Worm (Caenorhabditis elegans) whole organism, L4 larva: ENCODE measurements around the gene mspn-1.

Experiments
- F44E2.7 ChIP-seq: fragments of 200-800 bp; sonication (Bioruptor generic); IDR thresholded peaks from 2 replicates; pipeline ENCODE4 v2.1.2; 2022; ENCODE audit warnings: missing genetic modification characterization, missing compliant biosample characterization
- Y75B8A.6 ChIP-seq: fragments of 200-800 bp; sonication (Bioruptor generic); IDR thresholded peaks from 2 replicates; pipeline ENCODE4 v1.3.6; 2022; ENCODE audit warnings: missing genetic modification reagents, missing genetic modification characterization, missing compliant biosample characterization
- arid-1 ChIP-seq: fragments of 200-800 bp; sonication (Bioruptor generic); conservative IDR thresholded peaks from 2 replicates; pipeline ENCODE4 v1.3.6; 2022; ENCODE audit warnings: missing genetic modification reagents, missing genetic modification characterization, missing compliant biosample characterization
- ceh-28 ChIP-seq: fragments of 150-350 bp; optimal IDR thresholded peaks from 2 replicates; lab custom pipeline; 2014; ENCODE audit warnings: missing biosample characterization, missing genetic modification reagents, missing genetic modification characterization
- ceh-32 ChIP-seq: sonication (generic microtip); optimal IDR thresholded peaks from 2 replicates; lab custom pipeline; 2016; ENCODE audit warnings: mild to moderate bottlenecking, missing genetic modification characterization, missing compliant biosample characterization; ENCODE audit not compliant: poor library complexity
- ceh-44 ChIP-seq: fragments of 200-800 bp; sonication (Bioruptor generic); IDR thresholded peaks from 2 replicates; pipeline ENCODE4 v1.3.6; 2022; ENCODE audit warnings: missing genetic modification reagents, missing genetic modification characterization, missing compliant biosample characterization
- ceh-62 ChIP-seq: sonication (generic microtip); optimal IDR thresholded peaks from 2 replicates; lab custom pipeline; 2017; ENCODE audit warnings: missing biosample characterization, missing genetic modification characterization
- ceh-82 ChIP-seq: sonication (generic microtip); optimal IDR thresholded peaks from 2 replicates; lab custom pipeline; 2017; ENCODE audit warnings: missing biosample characterization, missing genetic modification characterization
- ces-1 ChIP-seq: fragments of 150-350 bp; sonication (generic microtip); optimal IDR thresholded peaks from 4 replicates; lab custom pipeline; 2014; ENCODE audit warnings: missing biosample characterization, missing genetic modification reagents, missing genetic modification characterization
- daf-12 ChIP-seq: fragments of 150-350 bp; optimal IDR thresholded peaks from 2 replicates; lab custom pipeline; 2014; ENCODE audit warnings: missing biosample characterization, missing genetic modification reagents, missing genetic modification characterization
- daf-16 ChIP-seq, 3 experiments: sonication (generic microtip); optimal IDR thresholded peaks; 2 replicates each; lab custom pipeline; 2016 to 2017; ENCODE audit warnings: missing genetic modification characterization in 3 of 3, missing genetic modification reagents in 3 of 3, mild to moderate bottlenecking in 2 of 3, missing compliant biosample characterization in 2 of 3, missing biosample characterization in 1 of 3, moderate library complexity in 1 of 3
- dmd-8 ChIP-seq: fragments of 200-800 bp; sonication (Bioruptor generic); IDR thresholded peaks from 2 replicates; pipeline ENCODE4 v1.3.6; 2022; ENCODE audit warnings: missing genetic modification characterization, missing compliant biosample characterization
- dpl-1 ChIP-seq: fragments of 150-350 bp; optimal IDR thresholded peaks from 2 replicates; lab custom pipeline; 2014; ENCODE audit warnings: missing biosample characterization, missing genetic modification reagents, missing genetic modification characterization
- duxl-1 ChIP-seq: sonication (generic microtip); optimal IDR thresholded peaks from 2 replicates; lab custom pipeline; 2016; ENCODE audit warnings: mild to moderate bottlenecking, missing genetic modification characterization, moderate library complexity, missing compliant biosample characterization; ENCODE audit not compliant: poor library complexity
- egl-27 ChIP-seq: sonication (generic microtip); optimal IDR thresholded peaks from 3 replicates; lab custom pipeline; 2017; ENCODE audit warnings: missing biosample characterization, missing genetic modification reagents, missing genetic modification characterization
- egl-43 ChIP-seq: fragments of 200-800 bp; sonication (Bioruptor generic); IDR thresholded peaks from 2 replicates; pipeline ENCODE4 v1.3.6; 2022; ENCODE audit warnings: missing genetic modification reagents, missing genetic modification characterization, missing compliant biosample characterization
- fkh-10 ChIP-seq: fragments of 150-350 bp; optimal IDR thresholded peaks from 2 replicates; lab custom pipeline; 2014; ENCODE audit warnings: missing biosample characterization, missing genetic modification reagents, missing genetic modification characterization
- fos-1 ChIP-seq: fragments of 150-350 bp; optimal IDR thresholded peaks from 2 replicates; lab custom pipeline; 2014; ENCODE audit warnings: missing biosample characterization, missing genetic modification characterization
- lin-1 ChIP-seq: fragments of 200-800 bp; sonication (Bioruptor generic); IDR thresholded peaks from 2 replicates; pipeline ENCODE4 v1.3.6; 2022; ENCODE audit warnings: missing genetic modification reagents, missing genetic modification characterization, missing compliant biosample characterization
- lin-29 ChIP-seq: fragments of 200-800 bp; sonication (Bioruptor generic); IDR thresholded peaks from 2 replicates; pipeline ENCODE4 v1.3.6; 2022; ENCODE audit warnings: missing genetic modification reagents, missing genetic modification characterization, missing compliant biosample characterization
- lin-38 ChIP-seq: fragments of 200-800 bp; sonication (Bioruptor generic); IDR thresholded peaks from 2 replicates; pipeline ENCODE4 v1.3.6; 2022; ENCODE audit warnings: missing genetic modification reagents, missing genetic modification characterization, missing compliant biosample characterization
- lir-3 ChIP-seq: sonication (generic microtip); optimal IDR thresholded peaks from 2 replicates; lab custom pipeline; 2016; ENCODE audit warnings: mild to moderate bottlenecking, missing genetic modification characterization, missing compliant biosample characterization
- lsy-2 ChIP-seq, 2 experiments: fragments of 150-350 bp in 1 of 2; sonication (generic microtip) in 1 of 2; optimal IDR thresholded peaks; 2 replicates each; lab custom pipeline; 2014 to 2017; ENCODE audit warnings: missing biosample characterization in 2 of 2, missing genetic modification characterization in 2 of 2
- mdl-1 ChIP-seq, 2 experiments: fragments of 150-350 bp in 1 of 2; sonication (generic microtip) in 1 of 2; optimal IDR thresholded peaks; 2 replicates each; lab custom pipeline; 2014 to 2017; ENCODE audit warnings: missing biosample characterization in 2 of 2, missing genetic modification characterization in 2 of 2
- mep-1 ChIP-seq: fragments of 150-350 bp; sonication (generic microtip); optimal IDR thresholded peaks from 3 replicates; lab custom pipeline; 2014; ENCODE audit warnings: missing biosample characterization, missing genetic modification characterization
- nhr-28 ChIP-seq: fragments of 150-350 bp; optimal IDR thresholded peaks from 2 replicates; lab custom pipeline; 2014; ENCODE audit warnings: missing biosample characterization, missing genetic modification characterization
- nhr-76 ChIP-seq: fragments of 150-350 bp; optimal IDR thresholded peaks from 2 replicates; lab custom pipeline; 2014; ENCODE audit warnings: missing biosample characterization, missing genetic modification characterization
- pha-4 ChIP-seq, 2 experiments: fragments of 150-350 bp in 1 of 2; fragments of 200-800 bp in 1 of 2; sonication (Bioruptor generic) in 1 of 2; IDR thresholded peaks in 1 of 2; optimal IDR thresholded peaks in 1 of 2; 2 replicates each; pipeline versions ENCODE4 v1.3.6 to Lab custom; 2014 to 2022; ENCODE audit warnings: missing genetic modification characterization in 2 of 2, missing genetic modification reagents in 2 of 2, missing biosample characterization in 1 of 2, missing compliant biosample characterization in 1 of 2
- pqm-1 ChIP-seq: sonication (generic microtip); optimal IDR thresholded peaks from 2 replicates; lab custom pipeline; 2017; ENCODE audit warnings: missing biosample characterization, missing genetic modification characterization
- tag-97 ChIP-seq: fragments of 200-800 bp; sonication (Bioruptor generic); IDR thresholded peaks from 2 replicates; pipeline ENCODE4 v1.3.6; 2022; ENCODE audit warnings: missing genetic modification characterization, missing compliant biosample characterization
- unc-39 ChIP-seq: sonication (generic microtip); optimal IDR thresholded peaks from 2 replicates; lab custom pipeline; 2017; ENCODE audit warnings: missing biosample characterization, missing genetic modification characterization
- zfp-2 ChIP-seq: sonication (generic microtip); optimal IDR thresholded peaks from 2 replicates; lab custom pipeline; 2016; ENCODE audit warnings: mild to moderate bottlenecking, missing genetic modification characterization, missing compliant biosample characterization
- ztf-11 ChIP-seq: fragments of 150-350 bp; optimal IDR thresholded peaks from 2 replicates; lab custom pipeline; 2014; ENCODE audit warnings: missing biosample characterization, missing genetic modification characterization

mspn-1 gene

DNA sequence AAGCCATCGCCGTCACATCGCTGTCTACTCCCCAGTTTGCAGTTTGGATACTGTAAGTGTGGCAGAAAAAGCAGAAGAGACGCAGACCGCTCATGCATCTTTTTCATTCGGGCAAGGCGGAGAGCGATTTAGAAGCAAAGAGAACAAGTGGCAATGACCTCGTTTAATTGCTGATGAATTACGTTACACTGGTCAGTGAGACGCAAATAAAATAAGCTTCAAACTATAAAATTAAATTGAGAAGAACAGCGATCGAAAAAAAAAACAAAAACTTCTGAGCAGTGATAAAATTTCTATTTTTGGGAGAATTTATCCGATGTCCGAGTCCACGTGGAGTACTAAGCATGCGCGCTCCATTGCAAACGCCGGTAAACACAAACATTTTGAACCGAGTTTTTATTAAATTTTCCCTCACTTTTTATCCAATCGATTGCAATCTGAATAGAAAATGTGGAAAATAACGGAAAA lies 44.4 kb downstream of the mspn-1 start, which contains the start of gene C24F3.2 (continued):
- no peak for TF ChIP-seq pqm-1 (tag; lab: Kevin White, UChicago)
- no peak for TF ChIP-seq daf-12 (tag; lab: Kevin White, UChicago)
- TF ChIP-seq zfp-2 = no peak
- no peak for TF ChIP-seq F44E2.7 (GFP tag; lab: Robert Waterston, UW)
- TF ChIP-seq unc-39 = no peak
- TF ChIP-seq fos-1 (tag; lab: Kevin White, UChicago) = no peak
- TF ChIP-seq lin-29 (GFP tag; lab: Robert Waterston, UW) = no peak
- no peak for TF ChIP-seq pha-4 (GFP tag; IDR thresholded peaks at IDR 0.05; lab: Robert Waterston, UW)
- TF ChIP-seq pha-4 (tag; optimal IDR thresholded peaks at IDR 0.05; lab: Kevin White, UChicago) = no peak
- 0 out of 2 replicates have a peak, but pooled peaks have one; percentile 38 for TF ChIP-seq arid-1
- TF ChIP-seq fkh-10 (GFP tag; lab: Kevin White, UChicago) = no peak
- no peak for TF ChIP-seq dmd-8 (GFP tag; lab: Robert Waterston, UW)
- no peak for TF ChIP-seq ces-1 (GFP tag; lab: Kevin White, UChicago)
- no peak for TF ChIP-seq nhr-76
- no peak for TF ChIP-seq ceh-28 (tag; lab: Kevin White, UChicago)
- no peak for TF ChIP-seq Y75B8A.6 (GFP tag; lab: Robert Waterston, UW)
- peak; percentile 79 to 97 for TF ChIP-seq lsy-2 (tag; optimal IDR thresholded peaks at IDR 0.05; lab: Kevin White, UChicago)
- peak; percentile 75 for TF ChIP-seq dpl-1 (GFP tag; lab: Kevin White, UChicago)
- no peak for TF ChIP-seq ceh-44 (GFP tag; lab: Robert Waterston, UW)
- TF ChIP-seq lin-38 (GFP tag; lab: Robert Waterston, UW) = no peak
- TF ChIP-seq egl-27 (tag; lab: Kevin White, UChicago) = no peak
- TF ChIP-seq mdl-1 (tag; optimal IDR thresholded peaks at IDR 0.05; lab: Kevin White, UChicago) = no peak
- no peak for TF ChIP-seq lir-3 (tag; lab: Kevin White, UChicago)
- peak in 1 of 2 experiments; percentile 7 for TF ChIP-seq daf-16 (GFP tag; optimal IDR thresholded peaks at IDR 0.05; lab: Kevin White, UChicago)
- TF ChIP-seq daf-16 (tag; optimal IDR thresholded peaks at IDR 0.05; lab: Kevin White, UChicago) = peak; percentile 45

DNA sequence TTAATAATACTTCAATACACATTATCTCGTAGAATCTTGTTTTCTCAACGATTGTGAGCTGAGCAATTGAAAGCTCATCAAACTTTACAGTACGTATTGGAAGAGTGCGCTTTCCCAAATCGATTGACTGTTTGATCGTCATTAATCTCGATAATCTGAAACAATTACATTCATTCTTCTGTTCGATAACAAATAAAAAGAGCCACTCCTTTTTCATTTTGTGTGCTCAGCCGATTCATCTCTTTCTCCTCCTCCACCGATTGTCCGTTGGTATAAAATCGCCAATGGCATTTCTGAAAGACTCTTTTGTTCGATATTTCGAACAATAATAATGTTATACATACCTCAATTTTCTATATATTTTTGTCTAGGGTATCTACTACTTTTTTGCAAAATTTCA lies 46.0 kb downstream of the mspn-1 start, which contains the start of gene nas-12:
TSS of gene nas-12 (plus strand) at position 301 of the 400 bp plus-strand sequence.
- TF ChIP-seq lin-1 (GFP tag; lab: Robert Waterston, UW) (no peak), mep-1 (tag; lab: Kevin White, UChicago) (no peak), lir-3 (tag; lab: Kevin White, UChicago) (no peak), daf-16 (GFP tag; optimal IDR thresholded peaks at IDR 0.05; lab: Kevin White, UChicago) (no peak), daf-16 (tag; optimal IDR thresholded peaks at IDR 0.05; lab: Kevin White, UChicago) (no peak), duxl-1 (tag; lab: Kevin White, UChicago) (no peak), ceh-82 (no peak), tag-97 (GFP tag; lab: Robert Waterston, UW) (no peak), ztf-11 (no peak), egl-43 (GFP tag; lab: Robert Waterston, UW) (no peak), ceh-32 (tag; lab: Kevin White, UChicago) (no peak), ceh-62 (tag; lab: Kevin White, UChicago) (no peak)

DNA sequence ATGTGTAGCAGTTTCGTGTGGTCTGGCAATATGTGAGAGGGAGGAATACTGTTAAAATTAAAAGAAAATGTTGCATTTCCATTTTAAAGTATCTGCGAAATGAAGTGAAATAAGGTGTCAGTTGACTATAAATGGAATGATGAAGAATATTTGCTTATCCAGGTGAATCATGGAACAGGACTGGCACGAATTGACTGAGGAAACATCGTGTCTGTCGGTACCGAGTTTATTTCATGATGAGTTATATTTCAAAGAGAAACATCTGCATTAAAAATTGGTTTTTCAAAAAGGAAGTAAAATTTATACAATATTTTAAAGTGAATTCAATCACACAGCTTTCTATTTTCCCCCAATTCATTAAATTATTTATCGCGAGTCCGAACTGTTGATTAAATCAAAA lies 49.8 kb downstream of the mspn-1 start, which contains the start of gene F01G10.6:
TSS of gene F01G10.6 (minus strand) at position 101 of the 400 bp plus-strand sequence.
- TF ChIP-seq nhr-28 (tag; lab: Kevin White, UChicago) = no peak
